Worm (Caenorhabditis elegans) whole organism, L1 larva: ENCODE measurements around the gene nop-1.

ENCODE experiments used
- C34B4.2 ChIP-seq: sonication (generic microtip); optimal IDR thresholded peaks from 2 replicates; lab custom pipeline; 2017; ENCODE audit warnings: mild to moderate bottlenecking, missing genetic modification characterization, missing compliant biosample characterization
- Y116A8C.19 ChIP-seq: sonication (generic microtip); optimal IDR thresholded peaks from 2 replicates; lab custom pipeline; 2016; ENCODE audit warnings: missing compliant biosample characterization, missing genetic modification characterization, borderline replicate concordance
- aly-2 ChIP-seq: fragments of 150-350 bp; optimal IDR thresholded peaks from 2 replicates; lab custom pipeline; 2014; ENCODE audit warnings: missing biosample characterization, missing genetic modification characterization
- ama-1 ChIP-seq: fragments of 150-350 bp; optimal IDR thresholded peaks from 2 replicates; lab custom pipeline; 2014
- ces-1 ChIP-seq: fragments of 150-350 bp; optimal IDR thresholded peaks from 2 replicates; lab custom pipeline; 2014; ENCODE audit warnings: missing biosample characterization, missing genetic modification reagents, missing genetic modification characterization
- dsc-1 ChIP-seq: sonication (generic microtip); optimal IDR thresholded peaks from 2 replicates; lab custom pipeline; 2016; ENCODE audit warnings: mild to moderate bottlenecking, missing genetic modification characterization, missing compliant biosample characterization
- efl-1 ChIP-seq, 4 experiments: fragments of 150-350 bp; optimal IDR thresholded peaks in 3 of 4; peaks in 1 of 4; 1 replicate in 1 of 4; 2 replicates in 3 of 4; lab custom pipeline; 2014; ENCODE audit warnings: missing biosample characterization in 2 of 4, missing genetic modification characterization in 2 of 4, missing genetic modification reagents in 2 of 4
- egl-13 ChIP-seq: sonication (generic microtip); optimal IDR thresholded peaks from 2 replicates; lab custom pipeline; 2016; ENCODE audit warnings: missing genotype, missing genetic modification reagents, missing genetic modification characterization, missing compliant biosample characterization
- elt-2 ChIP-seq: sonication (generic microtip); optimal IDR thresholded peaks from 2 replicates; lab custom pipeline; 2016; ENCODE audit warnings: missing genetic modification characterization, mild to moderate bottlenecking, inconsistent platforms, missing compliant biosample characterization, missing genetic modification reagents
- fos-1 ChIP-seq: fragments of 150-350 bp; optimal IDR thresholded peaks from 2 replicates; lab custom pipeline; 2014; ENCODE audit warnings: missing biosample characterization, missing genetic modification characterization
- grh-1 ChIP-seq: fragments of 200-800 bp; sonication (Bioruptor generic); IDR thresholded peaks from 2 replicates; pipeline ENCODE4 v1.3.6; 2022; ENCODE audit warnings: missing genetic modification reagents, missing genetic modification characterization, missing compliant biosample characterization
- hlh-17 ChIP-seq: fragments of 200-800 bp; sonication (Bioruptor generic); optimal IDR thresholded peaks from 2 replicates; lab custom pipeline; 2018; ENCODE audit warnings: missing genetic modification characterization, mild to moderate bottlenecking, missing compliant biosample characterization, moderate library complexity, borderline replicate concordance
- hpl-2 ChIP-seq: fragments of 150-350 bp; optimal IDR thresholded peaks from 2 replicates; lab custom pipeline; 2014; ENCODE audit warnings: missing biosample characterization, missing genetic modification reagents, missing genetic modification characterization
- irx-1 ChIP-seq: sonication (generic microtip); optimal IDR thresholded peaks from 2 replicates; lab custom pipeline; 2016; ENCODE audit warnings: missing genetic modification characterization, missing compliant biosample characterization
- isw-1 ChIP-seq: fragments of 200-800 bp; sonication (Bioruptor generic); IDR thresholded peaks from 2 replicates; pipeline ENCODE4 v1.3.6; 2022; ENCODE audit warnings: missing genetic modification characterization, missing compliant biosample characterization
- jun-1 ChIP-seq: fragments of 150-350 bp; optimal IDR thresholded peaks from 2 replicates; lab custom pipeline; 2014; ENCODE audit warnings: missing biosample characterization, missing genetic modification reagents, missing genetic modification characterization
- lin-14 ChIP-seq: fragments of 200-800 bp; sonication (Bioruptor generic); optimal IDR thresholded peaks from 2 replicates; lab custom pipeline; 2018; ENCODE audit warnings: mild to moderate bottlenecking, missing genetic modification characterization, moderate library complexity, missing compliant biosample characterization
- lin-35 ChIP-seq, 2 experiments: fragments of 150-350 bp; optimal IDR thresholded peaks; 2 replicates each; lab custom pipeline; 2014; ENCODE audit warnings: missing biosample characterization in 2 of 2, missing genetic modification characterization in 2 of 2, missing genetic modification reagents in 2 of 2
- lir-3 ChIP-seq: sonication (generic microtip); optimal IDR thresholded peaks from 2 replicates; lab custom pipeline; 2016; ENCODE audit warnings: mild to moderate bottlenecking, missing genetic modification characterization, moderate library complexity, missing compliant biosample characterization; ENCODE audit not compliant: poor library complexity
- lsy-2 ChIP-seq, 2 experiments: fragments of 150-350 bp; optimal IDR thresholded peaks; 2 replicates each; lab custom pipeline; 2014; ENCODE audit warnings: missing biosample characterization in 2 of 2, missing genetic modification characterization in 2 of 2
- mef-2 ChIP-seq: fragments of 150-350 bp; optimal IDR thresholded peaks from 2 replicates; lab custom pipeline; 2014; ENCODE audit warnings: missing biosample characterization, missing genetic modification characterization
- mep-1 ChIP-seq: fragments of 150-350 bp; optimal IDR thresholded peaks from 2 replicates; lab custom pipeline; 2014; ENCODE audit warnings: missing biosample characterization, missing genetic modification characterization
- nhr-12 ChIP-seq: sonication (generic microtip); optimal IDR thresholded peaks from 2 replicates; lab custom pipeline; 2017; ENCODE audit warnings: missing biosample characterization, missing genetic modification characterization
- nhr-20 ChIP-seq: sonication (generic microtip); optimal IDR thresholded peaks from 2 replicates; lab custom pipeline; 2016; ENCODE audit warnings: mild to moderate bottlenecking, missing genetic modification characterization, missing compliant biosample characterization
- nhr-47 ChIP-seq: sonication (generic microtip); optimal IDR thresholded peaks from 2 replicates; lab custom pipeline; 2016; ENCODE audit warnings: mild to moderate bottlenecking, missing genetic modification characterization, moderate library complexity, missing compliant biosample characterization
- nhr-71 ChIP-seq: sonication (generic microtip); optimal IDR thresholded peaks from 2 replicates; lab custom pipeline; 2016; ENCODE audit warnings: mild to moderate bottlenecking, missing genetic modification characterization, moderate library complexity, missing compliant biosample characterization
- nhr-85 ChIP-seq: sonication (generic microtip); peaks from one replicate; lab custom pipeline; 2016; ENCODE audit warnings: missing genetic modification characterization, inconsistent platforms, missing compliant biosample characterization
- nhr-90 ChIP-seq: sonication (generic microtip); optimal IDR thresholded peaks from 2 replicates; lab custom pipeline; 2016; ENCODE audit warnings: mild to moderate bottlenecking, missing genetic modification characterization, missing compliant biosample characterization; ENCODE audit not compliant: poor library complexity
- skn-1 ChIP-seq: fragments of 150-350 bp; optimal IDR thresholded peaks from 2 replicates; lab custom pipeline; 2014; ENCODE audit warnings: missing biosample characterization, missing genetic modification characterization
- snu-23 ChIP-seq: sonication (generic microtip); optimal IDR thresholded peaks from 2 replicates; lab custom pipeline; 2016; ENCODE audit warnings: missing genetic modification characterization, missing compliant biosample characterization
- sox-4 ChIP-seq: sonication (generic microtip); optimal IDR thresholded peaks from 2 replicates; lab custom pipeline; 2016; ENCODE audit warnings: missing genetic modification characterization, missing compliant biosample characterization
- sptf-1 ChIP-seq: fragments of 150-350 bp; optimal IDR thresholded peaks from 2 replicates; lab custom pipeline; 2014; ENCODE audit warnings: missing biosample characterization, missing genetic modification characterization
- sup-37 ChIP-seq: fragments of 200-800 bp; sonication (Bioruptor generic); optimal IDR thresholded peaks from 2 replicates; lab custom pipeline; 2018; ENCODE audit warnings: mild to moderate bottlenecking, missing genetic modification characterization, missing compliant biosample characterization
- unc-86 ChIP-seq: sonication (generic microtip); optimal IDR thresholded peaks from 2 replicates; lab custom pipeline; 2016; ENCODE audit warnings: missing genetic modification characterization, missing compliant biosample characterization
- unc-98 ChIP-seq: fragments of 200-800 bp; sonication (Bioruptor generic); IDR thresholded peaks from 2 replicates; pipeline ENCODE4 v1.3.6; 2022; ENCODE audit warnings: missing genetic modification characterization, missing compliant biosample characterization
- xbp-1 ChIP-seq: sonication (generic microtip); optimal IDR thresholded peaks from 2 replicates; lab custom pipeline; 2016; ENCODE audit warnings: missing genetic modification characterization, missing compliant biosample characterization
- zag-1 ChIP-seq: fragments of 150-350 bp; optimal IDR thresholded peaks from 2 replicates; lab custom pipeline; 2014; ENCODE audit warnings: missing biosample characterization, missing genetic modification characterization
- ztf-11 ChIP-seq, 2 experiments: sonication (generic microtip); optimal IDR thresholded peaks; 2 replicates each; lab custom pipeline; 2016 to 2017; ENCODE audit warnings: missing genetic modification characterization in 2 of 2, missing biosample characterization in 1 of 2, missing compliant biosample characterization in 1 of 2
- ztf-4 ChIP-seq: fragments of 150-350 bp; optimal IDR thresholded peaks from 2 replicates; lab custom pipeline; 2014; ENCODE audit warnings: missing biosample characterization, missing genetic modification characterization

nop-1 gene

DNA sequence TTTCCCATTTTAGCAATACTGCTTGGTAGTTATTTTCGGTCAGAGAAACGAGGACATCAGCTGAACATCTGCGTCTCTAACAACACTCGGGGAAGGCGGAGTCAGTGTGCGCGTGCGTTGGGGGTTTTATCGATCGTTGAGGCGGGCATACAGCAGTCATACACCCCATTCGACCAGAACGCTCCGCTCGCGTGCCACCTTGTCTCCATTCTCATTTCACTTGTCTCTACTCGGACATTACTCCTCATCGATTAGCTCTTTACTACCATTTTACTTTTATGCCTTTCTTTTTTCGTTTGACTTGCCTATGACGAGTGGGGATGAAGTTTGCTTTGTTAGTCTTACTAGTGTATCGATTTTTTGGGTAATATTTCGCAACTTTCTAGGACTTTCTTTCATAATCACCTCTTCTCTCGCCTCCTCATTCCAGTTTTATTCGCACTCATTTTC lies 18.0 kb upstream of the nop-1 start (continued):
- TF ChIP-seq grh-1 (GFP tag; lab: Robert Waterston, UW) (no peak), sup-37 (GFP tag; lab: Kevin White, UChicago) (no peak), lsy-2 (tag; optimal IDR thresholded peaks at IDR 0.05; lab: Kevin White, UChicago) (peak; percentile 37 to 69), skn-1 (tag; lab: Kevin White, UChicago) (peak; percentile 29), sptf-1 (no peak), irx-1 (tag; lab: Kevin White, UChicago) (peak; percentile 21), ces-1 (GFP tag; lab: Kevin White, UChicago) (no peak), jun-1 (tag; lab: Kevin White, UChicago) (peak; percentile 68)
- TF ChIP-seq, all 84 proteins: peak for 41

- TF ChIP-seq C34B4.2 (tag; lab: Kevin White, UChicago) (no peak), nhr-85 (tag; lab: Kevin White, UChicago) (peak; percentile 63), lin-14 (GFP tag; lab: Kevin White, UChicago) (peak; percentile 5), aly-2 (tag; lab: Kevin White, UChicago) (no peak), sox-4 (tag; lab: Kevin White, UChicago) (no peak), Y116A8C.19 (tag; lab: Kevin White, UChicago) (no peak), egl-13 (tag; lab: Kevin White, UChicago) (no peak), skn-1 (tag; lab: Kevin White, UChicago) (no peak), isw-1 (GFP tag; lab: Robert Waterston, UW) (no peak), unc-98 (GFP tag; lab: Robert Waterston, UW) (no peak), mep-1 (tag; lab: Kevin White, UChicago) (no peak), nhr-20 (tag; lab: Kevin White, UChicago) (no peak), unc-86 (no peak), ztf-4 (tag; lab: Kevin White, UChicago) (no peak)
Observed at ce11 chrIII:5942104-5942503, 16.4 kb upstream of the nop-1 start.

ce11 chrIII:5943368-5944180 lies 14.9 kb upstream of the nop-1 start:
- TF ChIP-seq ama-1 (peak; percentile 93), nhr-47 (peak; percentile 58), grh-1 (GFP tag; lab: Robert Waterston, UW) (peak; percentile 35; the same call in 1 of the 2 replicates), aly-2 (tag; lab: Kevin White, UChicago) (peak; percentile 98), nhr-90 (tag; lab: Kevin White, UChicago) (peak; percentile 68), nhr-20 (tag; lab: Kevin White, UChicago) (peak; percentile 40), lir-3 (tag; lab: Kevin White, UChicago) (peak; percentile 57), lin-35 (GFP tag; optimal IDR thresholded peaks at IDR 0.05; lab: Kevin White, UChicago) (peak in 1 of 2 experiments; percentile 45), unc-86 (no peak), hpl-2 (peak; percentile 67), ztf-11 (tag; optimal IDR thresholded peaks at IDR 0.05; lab: Kevin White, UChicago) (peak in 1 of 2 experiments; percentile 19), ztf-4 (tag; lab: Kevin White, UChicago) (peak; percentile 22), nhr-85 (tag; lab: Kevin White, UChicago) (peak; percentile 48), lin-14 (GFP tag; lab: Kevin White, UChicago) (peak; percentile 25), elt-2 (tag; lab: Kevin White, UChicago) (peak; percentile 39), lsy-2 (tag; optimal IDR thresholded peaks at IDR 0.05; lab: Kevin White, UChicago) (peak in 1 of 2 experiments; percentile 18), snu-23 (GFP tag; lab: Kevin White, UChicago) (peak; percentile 27), hlh-17 (GFP tag; lab: Kevin White, UChicago) (no peak), nhr-71 (peak; percentile 54), mef-2 (tag; lab: Kevin White, UChicago) (no peak), efl-1 (optimal IDR thresholded peaks at IDR 0.05; lab: Kevin White, UChicago) (peak in 1 of 2 experiments; percentile 24), efl-1 (GFP tag; optimal IDR thresholded peaks at IDR 0.05 in 1 of 2; lab: Kevin White, UChicago) (peak in 1 of 2 experiments; percentile 92), fos-1 (tag; lab: Kevin White, UChicago) (no peak), xbp-1 (tag; lab: Kevin White, UChicago) (peak; percentile 18), nhr-12 (no peak), zag-1 (tag; lab: Kevin White, UChicago) (no peak), dsc-1 (tag; lab: Kevin White, UChicago) (peak; percentile 3)
